Worm (Caenorhabditis elegans): ENCODE data around the gene har-1.
A peak's percentile ranks its signal among the peaks of the same experiment; 100 is the strongest.

har-1 gene

ce11 chrIII:4151548-4152104 is at the start of gene har-1, which contains the start of gene wht-3:
Gene har-1 (plus strand): TSS chrIII:4152054.
Gene wht-3 (minus strand): TSS chrIII:4151598.
- no peak for TF ChIP-seq nhr-10 (tag; optimal IDR thresholded peaks at IDR 0.05)
- peak in 1 of 2 experiments; percentile 39 for TF ChIP-seq lsy-2 (tag; optimal IDR thresholded peaks at IDR 0.05)
- TF ChIP-seq gmeb-1 (tag; optimal IDR thresholded peaks at IDR 0.05): no peak
- peak; percentile 7 for TF ChIP-seq sma-9 (GFP tag; optimal IDR thresholded peaks at IDR 0.05)
- no peak for TF ChIP-seq sma-9 (tag; optimal IDR thresholded peaks at IDR 0.05)
- no peak for TF ChIP-seq mbf-1 (tag; optimal IDR thresholded peaks at IDR 0.05)

- no peak for TF ChIP-seq lin-39 (tag; optimal IDR thresholded peaks at IDR 0.05)
- TF ChIP-seq alr-1 (tag; optimal IDR thresholded peaks at IDR 0.05): no peak
- no peak for TF ChIP-seq lin-13 (GFP tag; optimal IDR thresholded peaks at IDR 0.05)
- no peak for TF ChIP-seq ztf-1 (GFP tag; conservative IDR thresholded peaks at IDR 0.05)
- TF ChIP-seq egl-27 (tag; optimal IDR thresholded peaks at IDR 0.05): no peak
- no peak for TF ChIP-seq nhr-237 (tag; optimal IDR thresholded peaks at IDR 0.05)
- TF ChIP-seq gmeb-1 (tag; optimal IDR thresholded peaks at IDR 0.05): no peak
- no peak for TF ChIP-seq zag-1 (tag; optimal IDR thresholded peaks at IDR 0.05)
- no peak for TF ChIP-seq blmp-1 (tag; optimal IDR thresholded peaks at IDR 0.05; ENCODE audit: insufficient read depth)
- no peak for TF ChIP-seq unc-62 (GFP tag; optimal IDR thresholded peaks at IDR 0.05)
- no peak for TF ChIP-seq Y55F3AM.14 (GFP tag; optimal IDR thresholded peaks at IDR 0.05)
- no peak for TF ChIP-seq ztf-4 (tag; optimal IDR thresholded peaks at IDR 0.05)
- TF ChIP-seq unc-39 (tag; optimal IDR thresholded peaks at IDR 0.05): no peak
Observed at ce11 chrIII:4103171-4103570, 48.7 kb upstream of the har-1 start.

- no peak for TF ChIP-seq ama-1 (optimal IDR thresholded peaks at IDR 0.05)
Observed at ce11 chrIII:4106611-4107010, 45.2 kb upstream of the har-1 start.

- TF ChIP-seq egl-27 (tag; optimal IDR thresholded peaks at IDR 0.05) (no peak), nhr-21 (tag; optimal IDR thresholded peaks at IDR 0.05) (no peak), mab-5 (tag; optimal IDR thresholded peaks at IDR 0.05) (no peak), nhr-12 (tag; optimal IDR thresholded peaks at IDR 0.05) (no peak), crh-2 (tag; optimal IDR thresholded peaks at IDR 0.05) (no peak), R02D3.7 (tag; optimal IDR thresholded peaks at IDR 0.05) (no peak), dmd-4 (tag; optimal IDR thresholded peaks at IDR 0.05) (no peak), zag-1 (tag; optimal IDR thresholded peaks at IDR 0.05) (no peak), elt-3 (tag; optimal IDR thresholded peaks at IDR 0.05) (no peak), lin-11 (tag; optimal IDR thresholded peaks at IDR 0.05) (no peak), mdl-1 (tag; optimal IDR thresholded peaks at IDR 0.05) (no peak), ztf-1 (GFP tag; conservative IDR thresholded peaks at IDR 0.05) (no peak), unc-39 (tag; optimal IDR thresholded peaks at IDR 0.05) (no peak)
Observed at ce11 chrIII:4107227-4107626, 44.6 kb upstream of the har-1 start.

ce11 chrIII:4107929-4108520 is 43.8 kb upstream of the har-1 start:
- TF ChIP-seq nhr-6 (tag; optimal IDR thresholded peaks at IDR 0.05) (no peak), ztf-4 (tag; optimal IDR thresholded peaks at IDR 0.05) (no peak), unc-39 (tag; optimal IDR thresholded peaks at IDR 0.05) (no peak), C34F6.9 (tag; optimal IDR thresholded peaks at IDR 0.05) (no peak), sma-9 (GFP tag; optimal IDR thresholded peaks at IDR 0.05) (no peak), sma-9 (tag; optimal IDR thresholded peaks at IDR 0.05) (no peak), lin-11 (tag; optimal IDR thresholded peaks at IDR 0.05) (no peak), peb-1 (tag; optimal IDR thresholded peaks at IDR 0.05) (no peak), Y55F3AM.14 (GFP tag; optimal IDR thresholded peaks at IDR 0.05) (no peak), ztf-11 (tag; optimal IDR thresholded peaks at IDR 0.05) (no peak), ztf-1 (GFP tag; conservative IDR thresholded peaks at IDR 0.05) (no peak), nhr-23 (tag; optimal IDR thresholded peaks at IDR 0.05) (no peak), unc-62 (GFP tag; optimal IDR thresholded peaks at IDR 0.05) (no peak), sma-3 (GFP tag; optimal IDR thresholded peaks at IDR 0.05) (no peak), elt-1 (tag; optimal IDR thresholded peaks at IDR 0.05) (no peak)

All from whole organism, L2 larva.